Fruit fly (Drosophila melanogaster): Measurements from ENCODE around the gene CG9795.

- peak; percentile 16 for TF ChIP-seq h (GFP tag; optimal IDR thresholded peaks at IDR 0.05)
- TF ChIP-seq GATAd (GFP tag; optimal IDR thresholded peaks at IDR 0.05) = no peak
- no peak for TF ChIP-seq psq (GFP tag; optimal IDR thresholded peaks at IDR 0.05)
- TF ChIP-seq Rel (GFP tag; optimal IDR thresholded peaks at IDR 0.05) = no peak
- TF ChIP-seq Rel (tag; optimal IDR thresholded peaks at IDR 0.05) = no peak
- peak; percentile 38 for TF ChIP-seq Hr83 (GFP tag; optimal IDR thresholded peaks at IDR 0.05; ENCODE audit: poor library complexity, severe bottlenecking)
- no peak for TF ChIP-seq pan (optimal IDR thresholded peaks at IDR 0.05)
- no peak for TF ChIP-seq dmrt93B (GFP tag; optimal IDR thresholded peaks at IDR 0.05)
- TF ChIP-seq br (GFP tag; optimal IDR thresholded peaks at IDR 0.05) = no peak
- no peak for TF ChIP-seq Hr78 (GFP tag; optimal IDR thresholded peaks at IDR 0.05)
Measured at dm6 chr3R:4360668-4361110, 41.2 kb downstream of the CG9795 start.

All from whole organism, wandering third instar larva.